Worm (Caenorhabditis elegans) whole organism, L1 larva: ENCODE results near the gene ZC250.5.

Source experiments
- C04F5.9 ChIP-seq: sonication (generic microtip); optimal IDR thresholded peaks from 2 replicates; lab custom pipeline; 2016; ENCODE audit warnings: missing genetic modification characterization, missing compliant biosample characterization
- C16A3.4 ChIP-seq: fragments of 150-350 bp; optimal IDR thresholded peaks from 2 replicates; lab custom pipeline; 2014; ENCODE audit warnings: missing biosample characterization, missing genetic modification characterization
- aha-1 ChIP-seq: fragments of 150-350 bp; optimal IDR thresholded peaks from 2 replicates; lab custom pipeline; 2014; ENCODE audit warnings: missing biosample characterization, missing genetic modification characterization
- alr-1 ChIP-seq: fragments of 200-800 bp; sonication (Bioruptor generic); optimal IDR thresholded peaks from 2 replicates; lab custom pipeline; 2018; ENCODE audit warnings: borderline replicate concordance, mild to moderate bottlenecking, missing genetic modification characterization, missing compliant biosample characterization
- ama-1 ChIP-seq: fragments of 150-350 bp; optimal IDR thresholded peaks from 2 replicates; lab custom pipeline; 2014
- blmp-1 ChIP-seq: fragments of 150-350 bp; optimal IDR thresholded peaks from 2 replicates; lab custom pipeline; 2014; ENCODE audit warnings: missing biosample characterization, missing genetic modification characterization
- ceh-63 ChIP-seq: fragments of 200-800 bp; sonication (Bioruptor generic); optimal IDR thresholded peaks from 2 replicates; lab custom pipeline; 2018; ENCODE audit warnings: mild to moderate bottlenecking, missing genetic modification characterization, missing compliant biosample characterization
- ceh-82 ChIP-seq, 3 experiments: fragments of 150-350 bp in 1 of 3; sonication (generic microtip) in 2 of 3; optimal IDR thresholded peaks; 2 replicates each; lab custom pipeline; 2014 to 2017; ENCODE audit warnings: missing biosample characterization in 3 of 3, missing genetic modification characterization in 3 of 3
- ceh-90 ChIP-seq: sonication (generic microtip); optimal IDR thresholded peaks from 2 replicates; lab custom pipeline; 2016; ENCODE audit warnings: missing genetic modification characterization, missing compliant biosample characterization
- efl-1 ChIP-seq, 4 experiments: fragments of 150-350 bp; optimal IDR thresholded peaks in 3 of 4; peaks in 1 of 4; 1 replicate in 1 of 4; 2 replicates in 3 of 4; lab custom pipeline; 2014; ENCODE audit warnings: missing biosample characterization in 2 of 4, missing genetic modification characterization in 2 of 4, missing genetic modification reagents in 2 of 4
- efl-3 ChIP-seq: fragments of 200-800 bp; sonication (Bioruptor generic); optimal IDR thresholded peaks from 2 replicates; lab custom pipeline; 2018; ENCODE audit warnings: mild to moderate bottlenecking, missing genetic modification characterization, missing compliant biosample characterization
- egl-13 ChIP-seq: sonication (generic microtip); optimal IDR thresholded peaks from 2 replicates; lab custom pipeline; 2016; ENCODE audit warnings: missing genotype, missing genetic modification reagents, missing genetic modification characterization, missing compliant biosample characterization
- egl-27 ChIP-seq, 2 experiments: fragments of 150-350 bp in 1 of 2; sonication (generic microtip); optimal IDR thresholded peaks; 3 replicates each; lab custom pipeline; 2017 to 2018; ENCODE audit warnings: missing biosample characterization in 2 of 2, missing genetic modification characterization in 2 of 2, missing genetic modification reagents in 2 of 2
- elt-3 ChIP-seq, 6 experiments: fragments of 150-350 bp in 1 of 6; sonication (generic microtip); optimal IDR thresholded peaks; 2 replicates each; lab custom pipeline; 2017 to 2018; ENCODE audit warnings: missing biosample characterization in 6 of 6, missing genetic modification characterization in 6 of 6, inconsistent platforms in 1 of 6
- ets-5 ChIP-seq: fragments of 200-800 bp; sonication (Bioruptor generic); IDR thresholded peaks from 2 replicates; pipeline ENCODE4 v1.3.6; 2022; ENCODE audit warnings: missing genetic modification characterization, missing compliant biosample characterization
- fkh-10 ChIP-seq: sonication (generic microtip); optimal IDR thresholded peaks from 2 replicates; lab custom pipeline; 2017; ENCODE audit warnings: missing biosample characterization, missing genetic modification reagents, missing genetic modification characterization
- fkh-4 ChIP-seq: sonication (generic microtip); optimal IDR thresholded peaks from 2 replicates; lab custom pipeline; 2016; ENCODE audit warnings: missing compliant biosample characterization, missing genetic modification characterization, borderline replicate concordance
- fkh-8 ChIP-seq: sonication (generic microtip); optimal IDR thresholded peaks from 2 replicates; lab custom pipeline; 2016; ENCODE audit warnings: mild to moderate bottlenecking, missing genetic modification characterization, missing compliant biosample characterization
- fos-1 ChIP-seq: fragments of 150-350 bp; optimal IDR thresholded peaks from 2 replicates; lab custom pipeline; 2014; ENCODE audit warnings: missing biosample characterization, missing genetic modification characterization
- grh-1 ChIP-seq: fragments of 200-800 bp; sonication (Bioruptor generic); IDR thresholded peaks from 2 replicates; pipeline ENCODE4 v1.3.6; 2022; ENCODE audit warnings: missing genetic modification reagents, missing genetic modification characterization, missing compliant biosample characterization
- hlh-17 ChIP-seq: fragments of 200-800 bp; sonication (Bioruptor generic); optimal IDR thresholded peaks from 2 replicates; lab custom pipeline; 2018; ENCODE audit warnings: missing genetic modification characterization, mild to moderate bottlenecking, missing compliant biosample characterization, moderate library complexity, borderline replicate concordance
- hpl-2 ChIP-seq: fragments of 150-350 bp; optimal IDR thresholded peaks from 2 replicates; lab custom pipeline; 2014; ENCODE audit warnings: missing biosample characterization, missing genetic modification reagents, missing genetic modification characterization
- irx-1 ChIP-seq: sonication (generic microtip); optimal IDR thresholded peaks from 2 replicates; lab custom pipeline; 2016; ENCODE audit warnings: missing genetic modification characterization, missing compliant biosample characterization
- jun-1 ChIP-seq: fragments of 150-350 bp; optimal IDR thresholded peaks from 2 replicates; lab custom pipeline; 2014; ENCODE audit warnings: missing biosample characterization, missing genetic modification reagents, missing genetic modification characterization
- lin-14 ChIP-seq: fragments of 200-800 bp; sonication (Bioruptor generic); optimal IDR thresholded peaks from 2 replicates; lab custom pipeline; 2018; ENCODE audit warnings: mild to moderate bottlenecking, missing genetic modification characterization, moderate library complexity, missing compliant biosample characterization
- lin-35 ChIP-seq, 2 experiments: fragments of 150-350 bp; optimal IDR thresholded peaks; 2 replicates each; lab custom pipeline; 2014; ENCODE audit warnings: missing biosample characterization in 2 of 2, missing genetic modification characterization in 2 of 2, missing genetic modification reagents in 2 of 2
- lin-39 ChIP-seq: fragments of 150-350 bp; optimal IDR thresholded peaks from 2 replicates; lab custom pipeline; 2014; ENCODE audit warnings: missing biosample characterization, missing genetic modification reagents, missing genetic modification characterization
- lir-3 ChIP-seq: sonication (generic microtip); optimal IDR thresholded peaks from 2 replicates; lab custom pipeline; 2016; ENCODE audit warnings: mild to moderate bottlenecking, missing genetic modification characterization, moderate library complexity, missing compliant biosample characterization; ENCODE audit not compliant: poor library complexity
- lsy-2 ChIP-seq, 2 experiments: fragments of 150-350 bp; optimal IDR thresholded peaks; 2 replicates each; lab custom pipeline; 2014; ENCODE audit warnings: missing biosample characterization in 2 of 2, missing genetic modification characterization in 2 of 2
- mdl-1 ChIP-seq, 2 experiments: fragments of 150-350 bp; optimal IDR thresholded peaks; 2 replicates each; lab custom pipeline; 2014 to 2017; ENCODE audit warnings: missing biosample characterization in 2 of 2, missing genetic modification characterization in 2 of 2, inconsistent platforms in 1 of 2
- mef-2 ChIP-seq: fragments of 150-350 bp; optimal IDR thresholded peaks from 2 replicates; lab custom pipeline; 2014; ENCODE audit warnings: missing biosample characterization, missing genetic modification characterization
- mep-1 ChIP-seq: fragments of 150-350 bp; optimal IDR thresholded peaks from 2 replicates; lab custom pipeline; 2014; ENCODE audit warnings: missing biosample characterization, missing genetic modification characterization
- nhr-19 ChIP-seq: fragments of 200-800 bp; sonication (Bioruptor generic); conservative IDR thresholded peaks from 2 replicates; pipeline ENCODE4 v1.3.6; 2022; ENCODE audit warnings: missing genetic modification characterization, missing compliant biosample characterization
- nhr-20 ChIP-seq: sonication (generic microtip); optimal IDR thresholded peaks from 2 replicates; lab custom pipeline; 2016; ENCODE audit warnings: mild to moderate bottlenecking, missing genetic modification characterization, missing compliant biosample characterization
- nhr-237 ChIP-seq: fragments of 150-350 bp; optimal IDR thresholded peaks from 2 replicates; lab custom pipeline; 2014; ENCODE audit warnings: missing biosample characterization, missing genetic modification characterization
- nhr-77 ChIP-seq: fragments of 150-350 bp; optimal IDR thresholded peaks from 2 replicates; lab custom pipeline; 2014; ENCODE audit warnings: missing biosample characterization, missing genetic modification characterization
- nhr-84 ChIP-seq: sonication (generic microtip); optimal IDR thresholded peaks from 2 replicates; lab custom pipeline; 2017; ENCODE audit warnings: missing biosample characterization, missing genetic modification characterization
- nhr-85 ChIP-seq: sonication (generic microtip); peaks from one replicate; lab custom pipeline; 2016; ENCODE audit warnings: missing genetic modification characterization, inconsistent platforms, missing compliant biosample characterization
- nhr-90 ChIP-seq: sonication (generic microtip); optimal IDR thresholded peaks from 2 replicates; lab custom pipeline; 2016; ENCODE audit warnings: mild to moderate bottlenecking, missing genetic modification characterization, missing compliant biosample characterization; ENCODE audit not compliant: poor library complexity
- pax-3 ChIP-seq: fragments of 200-800 bp; sonication (Bioruptor generic); optimal IDR thresholded peaks from 2 replicates; lab custom pipeline; 2018; ENCODE audit warnings: mild to moderate bottlenecking, missing genetic modification characterization, moderate library complexity, missing compliant biosample characterization
- rnt-1 ChIP-seq: sonication (generic microtip); optimal IDR thresholded peaks from 2 replicates; lab custom pipeline; 2016; ENCODE audit warnings: mild to moderate bottlenecking, missing genetic modification characterization, moderate library complexity, missing compliant biosample characterization
- sup-37 ChIP-seq: fragments of 200-800 bp; sonication (Bioruptor generic); optimal IDR thresholded peaks from 2 replicates; lab custom pipeline; 2018; ENCODE audit warnings: mild to moderate bottlenecking, missing genetic modification characterization, missing compliant biosample characterization
- tbx-2 ChIP-seq: sonication (generic microtip); optimal IDR thresholded peaks from 2 replicates; lab custom pipeline; 2016; ENCODE audit warnings: missing genetic modification characterization, missing compliant biosample characterization
- unc-130 ChIP-seq: fragments of 150-350 bp; optimal IDR thresholded peaks from 2 replicates; lab custom pipeline; 2017; ENCODE audit warnings: missing biosample characterization, missing genetic modification characterization, inconsistent platforms
- unc-62 ChIP-seq: fragments of 150-350 bp; optimal IDR thresholded peaks from 2 replicates; lab custom pipeline; 2014; ENCODE audit warnings: missing biosample characterization, missing genetic modification reagents, missing genetic modification characterization
- unc-98 ChIP-seq: fragments of 200-800 bp; sonication (Bioruptor generic); IDR thresholded peaks from 2 replicates; pipeline ENCODE4 v1.3.6; 2022; ENCODE audit warnings: missing genetic modification characterization, missing compliant biosample characterization
- xbp-1 ChIP-seq: sonication (generic microtip); optimal IDR thresholded peaks from 2 replicates; lab custom pipeline; 2016; ENCODE audit warnings: missing genetic modification characterization, missing compliant biosample characterization
- zip-4 ChIP-seq: fragments of 200-800 bp; sonication (Bioruptor generic); optimal IDR thresholded peaks from 2 replicates; lab custom pipeline; 2018; ENCODE audit warnings: mild to moderate bottlenecking, missing genetic modification characterization, moderate library complexity, missing compliant biosample characterization
- ztf-11 ChIP-seq, 2 experiments: sonication (generic microtip); optimal IDR thresholded peaks; 2 replicates each; lab custom pipeline; 2016 to 2017; ENCODE audit warnings: missing genetic modification characterization in 2 of 2, missing biosample characterization in 1 of 2, missing compliant biosample characterization in 1 of 2
- ztf-4 ChIP-seq: fragments of 150-350 bp; optimal IDR thresholded peaks from 2 replicates; lab custom pipeline; 2014; ENCODE audit warnings: missing biosample characterization, missing genetic modification characterization

The ZC250.5 gene

ce11 chrV:5843415-5844337 lies 38.1 kb downstream of the ZC250.5 start (continued):
- TF ChIP-seq mdl-1 (tag; optimal IDR thresholded peaks at IDR 0.05; lab: Kevin White, UChicago) (peak in 1 of 2 experiments; percentile 88), efl-3 (GFP tag; lab: Kevin White, UChicago) (no peak), tbx-2 (tag; lab: Kevin White, UChicago) (peak; percentile 28), ceh-90 (peak; percentile 38), unc-62 (no peak), egl-27 (tag; optimal IDR thresholded peaks at IDR 0.05; lab: Kevin White, UChicago) (no peak), xbp-1 (tag; lab: Kevin White, UChicago) (peak; percentile 11), mef-2 (no peak), ets-5 (GFP tag; lab: Robert Waterston, UW) (no peak), sup-37 (GFP tag; lab: Kevin White, UChicago) (no peak), hpl-2 (GFP tag; lab: Kevin White, UChicago) (no peak), lsy-2 (tag; optimal IDR thresholded peaks at IDR 0.05; lab: Kevin White, UChicago) (peak; percentile 63 to 72), fkh-10 (GFP tag; lab: Kevin White, UChicago) (no peak), lin-39 (no peak), pax-3 (tag; lab: Kevin White, UChicago) (no peak), lin-35 (GFP tag; optimal IDR thresholded peaks at IDR 0.05; lab: Kevin White, UChicago) (peak; percentile 33 to 58), egl-13 (tag; lab: Kevin White, UChicago) (no peak), nhr-20 (tag; lab: Kevin White, UChicago) (peak; percentile 76), C16A3.4 (tag; lab: Kevin White, UChicago) (peak; percentile 8), lin-14 (GFP tag; lab: Kevin White, UChicago) (peak; percentile 78), nhr-85 (no peak), nhr-19 (GFP tag; lab: Robert Waterston, UW) (peak; percentile 64), irx-1 (no peak), aha-1 (no peak), hlh-17 (GFP tag; lab: Kevin White, UChicago) (no peak), jun-1 (tag; lab: Kevin White, UChicago) (peak; percentile 57), ama-1 (lab: Kevin White, UChicago) (peak; percentile 75), mep-1 (tag; lab: Kevin White, UChicago) (peak; percentile 38), unc-130 (tag; lab: Kevin White, UChicago) (peak; percentile 68), lir-3 (tag; lab: Kevin White, UChicago) (peak; percentile 43), efl-1 (optimal IDR thresholded peaks at IDR 0.05; lab: Kevin White, UChicago) (peak; percentile 3 to 12), efl-1 (GFP tag; optimal IDR thresholded peaks at IDR 0.05 in 1 of 2; lab: Kevin White, UChicago) (peak in 1 of 2 experiments; percentile 92), elt-3 (tag; optimal IDR thresholded peaks at IDR 0.05; lab: Kevin White, UChicago) (peak in 1 of 6 experiments; percentile 22), fkh-4 (tag; lab: Kevin White, UChicago) (peak; percentile 74), ztf-11 (tag; optimal IDR thresholded peaks at IDR 0.05; lab: Kevin White, UChicago) (peak in 1 of 2 experiments; percentile 36), nhr-77 (tag; lab: Kevin White, UChicago) (no peak), zip-4 (GFP tag; lab: Kevin White, UChicago) (no peak), ceh-82 (tag; optimal IDR thresholded peaks at IDR 0.05; lab: Kevin White, UChicago) (peak in 1 of 3 experiments; percentile 5), unc-98 (no peak), grh-1 (GFP tag; lab: Robert Waterston, UW) (no peak), alr-1 (no peak), ztf-4 (tag; lab: Kevin White, UChicago) (peak; percentile 47), rnt-1 (tag; lab: Kevin White, UChicago) (peak; percentile 83), nhr-90 (tag; lab: Kevin White, UChicago) (peak; percentile 14), C04F5.9 (tag; lab: Kevin White, UChicago) (no peak), nhr-84 (no peak), fkh-8 (tag; lab: Kevin White, UChicago) (peak; percentile 60), ceh-63 (GFP tag; lab: Kevin White, UChicago) (no peak), nhr-237 (tag; lab: Kevin White, UChicago) (no peak), blmp-1 (tag; lab: Kevin White, UChicago) (no peak), fos-1 (tag; lab: Kevin White, UChicago) (no peak)
